Worm (Caenorhabditis elegans): ENCODE data around the gene R02D3.8.

DNA sequence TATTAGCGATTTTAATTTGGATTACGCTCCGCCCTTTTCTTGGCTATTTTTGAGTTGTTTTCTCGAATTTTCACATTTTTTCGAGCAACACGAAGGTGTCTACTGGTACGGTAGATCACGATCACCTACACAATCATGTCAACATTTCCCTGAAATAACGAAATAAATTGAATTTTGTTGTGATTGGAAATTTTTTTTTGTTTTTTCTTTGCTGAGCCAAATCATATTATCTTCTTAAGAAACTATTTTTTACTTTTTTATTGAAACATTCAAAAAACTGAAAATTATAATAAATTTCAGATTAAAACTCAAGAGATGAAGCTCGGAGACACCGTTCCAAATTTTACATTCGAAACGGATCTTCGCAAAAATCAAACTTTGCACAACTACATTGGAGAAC is 38.8 kb downstream of the R02D3.8 start, which contains the start of gene prdx-6:
- TF ChIP-seq dao-5 (tag; optimal IDR thresholded peaks at IDR 0.05): no peak
- no peak for TF ChIP-seq W03F9.2 (tag; optimal IDR thresholded peaks at IDR 0.05)
